Fruit fly (Drosophila melanogaster) whole organism, embryonic: ENCODE measurements around the gene m-cup.

Source experiments
- Atf3 ChIP-seq: fragments of 200-800 bp; sonication (Bioruptor generic); optimal IDR thresholded peaks from 3 replicates; lab custom pipeline; 2016; ENCODE audit warnings: missing biosample characterization, missing genetic modification characterization
- B-H1 ChIP-seq: fragments of 200-800 bp; sonication (Bioruptor generic); IDR thresholded peaks from 3 replicates; pipeline ENCODE4 v1.3.6; 2022; ENCODE audit warnings: missing biosample characterization, missing genetic modification characterization
- B-H2 ChIP-seq: fragments of 200-800 bp; sonication (Bioruptor generic); optimal IDR thresholded peaks from 2 replicates; lab custom pipeline; 2018; ENCODE audit warnings: missing biosample characterization, mild to moderate bottlenecking, missing genetic modification characterization
- CG12659 ChIP-seq: fragments of 200-800 bp; sonication (Bioruptor generic); optimal IDR thresholded peaks from 3 replicates; lab custom pipeline; 2017; ENCODE audit warnings: mild to moderate bottlenecking, missing biosample characterization, missing genetic modification reagents, missing genetic modification characterization
- CG13894 ChIP-seq: fragments of 200-800 bp; sonication (Bioruptor generic); optimal IDR thresholded peaks from 3 replicates; lab custom pipeline; 2018; ENCODE audit warnings: missing biosample characterization, mild to moderate bottlenecking, missing genetic modification characterization, moderate library complexity
- CG16779 ChIP-seq: fragments of 200-800 bp; sonication (Bioruptor generic); IDR thresholded peaks from 2 replicates; pipeline ENCODE4 v1.3.6; 2022; ENCODE audit warnings: missing biosample characterization, missing genetic modification characterization
- CG17361 ChIP-seq: fragments of 200-800 bp; sonication (Bioruptor generic); IDR thresholded peaks from 3 replicates; pipeline ENCODE4 v1.3.6; 2022; ENCODE audit warnings: missing biosample characterization, missing genetic modification characterization
- CG18599 ChIP-seq: fragments of 200-800 bp; sonication (Bioruptor generic); optimal IDR thresholded peaks from 3 replicates; lab custom pipeline; 2017; ENCODE audit warnings: missing biosample characterization, missing genetic modification characterization, mild to moderate bottlenecking, moderate library complexity, missing genetic modification reagents
- CG2120 ChIP-seq: fragments of 200-800 bp; sonication (Bioruptor generic); optimal IDR thresholded peaks from 3 replicates; lab custom pipeline; 2016; ENCODE audit warnings: missing biosample characterization, missing genetic modification characterization
- CG31224 ChIP-seq: fragments of 200-800 bp; sonication (Bioruptor generic); IDR thresholded peaks from 2 replicates; pipeline ENCODE4 v1.3.6; 2022; ENCODE audit warnings: missing biosample characterization, missing genetic modification characterization
- CG31441 ChIP-seq: fragments of 200-800 bp; sonication (Bioruptor generic); IDR thresholded peaks from 2 replicates; pipeline ENCODE4 v1.3.6; 2022; ENCODE audit warnings: missing biosample characterization, missing genetic modification characterization
- CG3838 ChIP-seq: fragments of 200-800 bp; sonication (Bioruptor generic); optimal IDR thresholded peaks from 3 replicates; lab custom pipeline; 2016; ENCODE audit warnings: missing biosample characterization, missing genetic modification characterization
- CG4282 ChIP-seq: fragments of 200-800 bp; sonication (Bioruptor generic); optimal IDR thresholded peaks from 2 replicates; lab custom pipeline; 2016; ENCODE audit warnings: missing biosample characterization, missing genetic modification characterization
- CG5180 ChIP-seq: fragments of 200-800 bp; sonication (Bioruptor generic); optimal IDR thresholded peaks from 3 replicates; lab custom pipeline; 2017; ENCODE audit warnings: missing biosample characterization, missing genetic modification characterization, mild to moderate bottlenecking, moderate library complexity, missing genetic modification reagents
- CG6683 ChIP-seq: fragments of 200-800 bp; sonication (Bioruptor generic); optimal IDR thresholded peaks from 2 replicates; lab custom pipeline; 2017; ENCODE audit warnings: missing biosample characterization, mild to moderate bottlenecking, missing genetic modification characterization, missing genetic modification reagents
- CG8089 ChIP-seq: fragments of 200-800 bp; sonication (Bioruptor generic); optimal IDR thresholded peaks from 3 replicates; lab custom pipeline; 2016; ENCODE audit warnings: missing biosample characterization, missing genetic modification characterization
- CG8478 ChIP-seq: fragments of >200 bp; optimal IDR thresholded peaks from 2 replicates; lab custom pipeline; 2018
- Ets65A ChIP-seq: fragments of 200-800 bp; sonication (Bioruptor generic); peaks from one replicate; lab custom pipeline; 2016; ENCODE audit warnings: missing biosample characterization, missing genetic modification characterization
- HLH3B ChIP-seq: fragments of 200-800 bp; sonication (Bioruptor generic); IDR thresholded peaks from 2 replicates; pipeline ENCODE4 v1.3.6; 2022; ENCODE audit warnings: missing biosample characterization, missing genetic modification characterization
- Hmr ChIP-seq: fragments of 200-800 bp; sonication (Bioruptor generic); optimal IDR thresholded peaks from 3 replicates; lab custom pipeline; 2017; ENCODE audit warnings: mild to moderate bottlenecking, missing biosample characterization, missing genetic modification reagents, missing genetic modification characterization
- Hmx ChIP-seq: fragments of 200-800 bp; sonication (Bioruptor generic); optimal IDR thresholded peaks from 2 replicates; lab custom pipeline; 2016; ENCODE audit warnings: missing biosample characterization, missing genetic modification characterization
- Hr39 ChIP-seq: fragments of >200 bp; optimal IDR thresholded peaks from 2 replicates; lab custom pipeline; 2017
- Mad ChIP-seq: fragments of 200-800 bp; sonication (Bioruptor generic); optimal IDR thresholded peaks from 2 replicates; lab custom pipeline; 2016; ENCODE audit warnings: missing biosample characterization, missing genetic modification characterization
- Xbp1 ChIP-seq: fragments of 200-800 bp; sonication (Bioruptor generic); optimal IDR thresholded peaks from 3 replicates; lab custom pipeline; 2016; ENCODE audit warnings: missing biosample characterization, mild to moderate bottlenecking, missing genetic modification characterization
- ac ChIP-seq: fragments of 200-800 bp; sonication (Bioruptor generic); optimal IDR thresholded peaks from 3 replicates; lab custom pipeline; 2017; ENCODE audit warnings: missing biosample characterization, mild to moderate bottlenecking, missing genetic modification characterization
- ase ChIP-seq: fragments of 200-800 bp; sonication (Bioruptor generic); IDR thresholded peaks from 3 replicates; pipeline ENCODE4 v1.3.6; 2022; ENCODE audit warnings: missing biosample characterization, missing genetic modification characterization
- cad ChIP-seq: fragments of >200 bp; optimal IDR thresholded peaks from 2 replicates; lab custom pipeline; 2017; ENCODE audit warnings: missing biosample characterization, missing genetic modification characterization
- gcm ChIP-seq: fragments of 200-800 bp; sonication (Bioruptor generic); optimal IDR thresholded peaks from 2 replicates; lab custom pipeline; 2019; ENCODE audit warnings: missing biosample characterization, mild to moderate bottlenecking, missing genetic modification characterization, moderate library complexity
- grau ChIP-seq: fragments of 200-800 bp; optimal IDR thresholded peaks from 3 replicates; lab custom pipeline; 2019; ENCODE audit warnings: missing biosample characterization, mild to moderate bottlenecking, missing genetic modification characterization, moderate library complexity
- mirr ChIP-seq: fragments of 200-800 bp; sonication (Bioruptor generic); optimal IDR thresholded peaks from 3 replicates; lab custom pipeline; 2018; ENCODE audit warnings: missing biosample characterization, mild to moderate bottlenecking, missing genetic modification characterization
- nerfin-2 ChIP-seq: fragments of 200-800 bp; sonication (Bioruptor generic); IDR thresholded peaks from 2 replicates; pipeline ENCODE4 v1.3.6; 2022; ENCODE audit warnings: missing biosample characterization, missing genetic modification characterization; ENCODE audit not compliant: partially characterized antibody
- otp ChIP-seq: fragments of 200-800 bp; sonication (Bioruptor generic); IDR thresholded peaks from 3 replicates; pipeline ENCODE4, ENCODE4 v1.3.6; 2022; ENCODE audit warnings: missing biosample characterization, missing genetic modification characterization
- peb ChIP-seq: fragments of 200-800 bp; sonication (Bioruptor generic); IDR thresholded peaks from 2 replicates; pipeline ENCODE4 v1.3.6; 2022; ENCODE audit warnings: missing biosample characterization, missing genetic modification characterization
- prd ChIP-seq, 3 experiments: fragments of >200 bp in 2 of 3; fragments of 200-800 bp in 1 of 3; sonication (Bioruptor generic) in 1 of 3; optimal IDR thresholded peaks in 2 of 3; IDR thresholded peaks in 1 of 3; 2 replicates in 2 of 3; 3 replicates in 1 of 3; pipeline versions ENCODE4 v1.3.6 to Lab custom; 2017 to 2022; ENCODE audit warnings: missing biosample characterization in 1 of 3, missing genetic modification characterization in 1 of 3
- sc ChIP-seq, 3 experiments: fragments of >200 bp in 2 of 3; fragments of 200-800 bp in 1 of 3; sonication (Bioruptor generic) in 1 of 3; optimal IDR thresholded peaks; 2 replicates in 2 of 3; 3 replicates in 1 of 3; lab custom pipeline; 2017; ENCODE audit warnings: mild to moderate bottlenecking in 1 of 3, missing biosample characterization in 1 of 3, missing genetic modification characterization in 1 of 3, missing genetic modification reagents in 1 of 3
- ssp ChIP-seq: fragments of 200-800 bp; sonication (Bioruptor generic); IDR thresholded peaks from 2 replicates; pipeline ENCODE4 v1.3.6; 2022; ENCODE audit warnings: missing biosample characterization, missing genetic modification characterization
- trem ChIP-seq: fragments of 200-800 bp; optimal IDR thresholded peaks from 3 replicates; lab custom pipeline; 2019; ENCODE audit warnings: missing biosample characterization, mild to moderate bottlenecking, missing genetic modification characterization, moderate library complexity
- vfl ChIP-seq: fragments of 200-800 bp; sonication (Bioruptor generic); optimal IDR thresholded peaks from 2 replicates; lab custom pipeline; 2016; ENCODE audit warnings: missing biosample characterization, missing genetic modification characterization

Gene m-cup

dm6 chr3R:17149080-17149746 is at the start of gene m-cup, which contains the start of gene Det (continued):
- TF ChIP-seq ase (GFP tag; lab: Robert Waterston, UW) (no peak), CG5180 (GFP tag; lab: Kevin White, UChicago) (no peak), CG2120 (GFP tag; lab: Kevin White, UChicago) (peak; percentile 17), gcm (GFP tag; lab: Kevin White, UChicago) (no peak), peb (GFP tag; lab: Robert Waterston, UW) (no peak), CG3838 (no peak), HLH3B (no peak), sc (optimal IDR thresholded peaks at IDR 0.05; lab: Kevin White, UChicago) (no peak), sc (GFP tag; optimal IDR thresholded peaks at IDR 0.05; lab: Kevin White, UChicago) (no peak), Atf3 (GFP tag; lab: Kevin White, UChicago) (no peak), Xbp1 (GFP tag; lab: Kevin White, UChicago) (no peak), vfl (GFP tag; lab: Kevin White, UChicago) (no peak), Hr39 (no peak), otp (GFP tag; lab: Robert Waterston, UW) (no peak), ac (no peak), Mad (no peak), cad (GFP tag; lab: Kevin White, UChicago) (no peak), CG16779 (GFP tag; lab: Robert Waterston, UW) (no peak), nerfin-2 (GFP tag; lab: Robert Waterston, UW) (no peak), CG31224 (GFP tag; lab: Robert Waterston, UW) (no peak), CG17361 (no peak), CG31441 (GFP tag; lab: Robert Waterston, UW) (0 out of 2 replicates have a peak, but pooled peaks have one; percentile 15), ssp (GFP tag; lab: Robert Waterston, UW) (no peak), B-H2 (GFP tag; lab: Kevin White, UChicago) (no peak), mirr (no peak), prd (optimal IDR thresholded peaks at IDR 0.05; lab: Kevin White, UChicago) (no peak), prd (GFP tag; IDR thresholded peaks at IDR 0.05; lab: Robert Waterston, UW) (no peak), CG4282 (no peak), CG8089 (GFP tag; lab: Kevin White, UChicago) (no peak), CG12659 (GFP tag; lab: Kevin White, UChicago) (peak; percentile 26), grau (tag; lab: Kevin White, UChicago) (no peak)

dm6 chr3R:17197599-17197998 is 48.4 kb upstream of the m-cup start:
- no peak for TF ChIP-seq CG6683 (GFP tag; lab: Kevin White, UChicago)
- peak; percentile 3 for TF ChIP-seq CG18599 (GFP tag; lab: Kevin White, UChicago)
- peak; percentile 81 for TF ChIP-seq Ets65A
- TF ChIP-seq B-H1 (GFP tag; lab: Robert Waterston, UW) = no peak
- peak; percentile 66 for TF ChIP-seq CG13894 (tag; lab: Kevin White, UChicago)

- TF ChIP-seq Hmr (GFP tag; lab: Kevin White, UChicago) = no peak
- no peak for TF ChIP-seq CG8478 (lab: Kevin White, UChicago)
- no peak for TF ChIP-seq trem (tag; lab: Kevin White, UChicago)
- TF ChIP-seq Hmx (GFP tag; lab: Kevin White, UChicago) = no peak
- TF ChIP-seq, all 482 proteins: peak for 0
Measured at dm6 chr3R:17193657-17194056, 44.4 kb upstream of the m-cup start.
